Worm (Caenorhabditis elegans): Measurements from ENCODE around the gene algn-6.

algn-6 gene

DNA sequence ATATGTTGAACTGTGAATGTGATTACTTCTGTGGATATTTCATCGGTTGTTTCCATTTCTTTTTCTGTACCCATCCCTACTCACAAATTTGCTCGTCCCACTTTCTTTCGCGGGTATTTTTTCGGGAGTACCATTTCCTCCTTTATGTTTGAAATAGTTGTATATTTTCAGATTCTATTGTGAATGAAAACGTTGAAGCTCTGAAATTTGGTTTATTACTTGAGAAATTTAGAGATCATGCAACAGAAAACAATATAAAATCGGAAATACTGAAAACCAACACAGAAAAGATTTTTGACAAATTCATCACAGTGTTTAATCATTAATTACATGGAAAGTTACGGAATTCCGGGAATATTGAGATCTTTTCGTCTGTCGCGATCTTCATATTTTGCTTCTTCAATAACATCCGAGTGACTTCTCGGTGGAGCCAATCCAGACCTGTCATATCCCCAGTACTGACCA lies 19.0 kb upstream of the algn-6 start:
- TF ChIP-seq madf-6 (GFP tag; IDR thresholded peaks at IDR 0.05) (peak; percentile 49), Y79H2A.3 (GFP tag; conservative IDR thresholded peaks at IDR 0.05) (peak; percentile 84), ztf-3 (GFP tag; optimal IDR thresholded peaks at IDR 0.05) (peak; percentile 5), F52B5.7 (tag; optimal IDR thresholded peaks at IDR 0.05) (peak; percentile 52), mcd-1 (GFP tag; IDR thresholded peaks at IDR 0.05) (0 out of 2 replicates have a peak, but pooled peaks have one; percentile 21), nfyb-1 (GFP tag; IDR thresholded peaks at IDR 0.05) (peak; percentile 71), Y53G8AR.9 (GFP tag; conservative IDR thresholded peaks at IDR 0.05) (peak; percentile 44; the same call in 1 of the 2 replicates), dpff-1 (tag; optimal IDR thresholded peaks at IDR 0.05) (no peak), repo-1 (tag; optimal IDR thresholded peaks at IDR 0.05) (peak; percentile 42), nhr-27 (tag; optimal IDR thresholded peaks at IDR 0.05) (no peak), ztf-22 (GFP tag; optimal IDR thresholded peaks at IDR 0.05) (peak; percentile 51), lsl-1 (GFP tag; optimal IDR thresholded peaks at IDR 0.05) (peak; percentile 23), Y95B8A.8 (GFP tag; IDR thresholded peaks at IDR 0.05) (peak; percentile 68; the same call in 1 of the 2 replicates), F39B2.1 (GFP tag; IDR thresholded peaks at IDR 0.05) (peak; percentile 28; the same call in 1 of the 2 replicates), ceh-79 (tag; optimal IDR thresholded peaks at IDR 0.05) (peak; percentile 50), F49E8.2 (tag; optimal IDR thresholded peaks at IDR 0.05; ENCODE audit: insufficient read depth) (peak; percentile 31), rcor-1 (GFP tag; IDR thresholded peaks at IDR 0.05) (peak; percentile 43; the same call in 1 of the 2 replicates), unc-130 (GFP tag; optimal IDR thresholded peaks at IDR 0.05) (no peak), him-1 (tag; optimal IDR thresholded peaks at IDR 0.05) (no peak), ccch-3 (GFP tag; optimal IDR thresholded peaks at IDR 0.05) (no peak), attf-6 (GFP tag; IDR thresholded peaks at IDR 0.05) (peak; percentile 56; the same call in 1 of the 2 replicates), atf-7 (tag; optimal IDR thresholded peaks at IDR 0.05) (peak; percentile 45), fkh-3 (tag; optimal IDR thresholded peaks at IDR 0.05) (no peak), pbrm-1 (GFP tag; IDR thresholded peaks at IDR 0.05) (0 out of 2 replicates have a peak, but pooled peaks have one; percentile 14), cebp-1 (GFP tag; IDR thresholded peaks at IDR 0.05) (peak; percentile 17; the same call in 1 of the 2 replicates), cebp-1 (tag; optimal IDR thresholded peaks at IDR 0.05) (peak; percentile 73), lin-54 (GFP tag; optimal IDR thresholded peaks at IDR 0.05) (no peak), snpc-1.3 (tag; optimal IDR thresholded peaks at IDR 0.05; ENCODE audit: insufficient read depth) (peak; percentile 20), hsf-1 (GFP tag; IDR thresholded peaks at IDR 0.05) (no peak), B0336.3 (GFP tag; IDR thresholded peaks at IDR 0.05) (peak; percentile 84), aptf-3 (GFP tag; IDR thresholded peaks at IDR 0.05) (no peak), T26A5.8 (tag; optimal IDR thresholded peaks at IDR 0.05) (no peak), attf-5 (GFP tag; optimal IDR thresholded peaks at IDR 0.05) (peak; percentile 39), dox-1 (GFP tag; IDR thresholded peaks at IDR 0.05) (peak; percentile 31; the same call in 1 of the 2 replicates), egrh-3 (GFP tag; IDR thresholded peaks at IDR 0.05) (no peak), zim-3 (tag; optimal IDR thresholded peaks at IDR 0.05) (peak; percentile 9), egl-18 (GFP tag; IDR thresholded peaks at IDR 0.05) (no peak), lag-1 (GFP tag; IDR thresholded peaks at IDR 0.05) (no peak), C06A6.2 (GFP tag; conservative IDR thresholded peaks at IDR 0.05) (no peak), lin-26 (GFP tag; IDR thresholded peaks at IDR 0.05) (peak; percentile 33; the same call in 1 of the 2 replicates), dpl-1 (GFP tag; optimal IDR thresholded peaks at IDR 0.05) (no peak), rpc-1 (optimal IDR thresholded peaks at IDR 0.05) (no peak), rpc-1 (tag; optimal IDR thresholded peaks at IDR 0.05) (no peak), lin-35 (GFP tag; optimal IDR thresholded peaks at IDR 0.05) (no peak), nhr-120 (GFP tag; IDR thresholded peaks at IDR 0.05) (no peak), Y56A3A.18 (GFP tag; IDR thresholded peaks at IDR 0.05) (peak; percentile 14; the same call in 1 of the 2 replicates), K12H6.12 (tag; optimal IDR thresholded peaks at IDR 0.05) (no peak), athp-1 (tag; optimal IDR thresholded peaks at IDR 0.05) (peak; percentile 60), ceh-40 (GFP tag; IDR thresholded peaks at IDR 0.05) (peak; percentile 57; the same call in 1 of the 2 replicates)

Data from whole organism, young adult.